Fruit fly (Drosophila melanogaster) whole organism, embryonic: ENCODE measurements around the gene RpS25.

Experiments used
- CG10321 ChIP-seq: fragments of 200-800 bp; sonication (Bioruptor generic); IDR thresholded peaks from 2 replicates; pipeline ENCODE4 v1.3.6; 2022; ENCODE audit warnings: missing biosample characterization, missing genetic modification characterization
- CG10979 ChIP-seq: fragments of 200-800 bp; sonication (Bioruptor generic); optimal IDR thresholded peaks from 2 replicates; lab custom pipeline; 2018; ENCODE audit warnings: missing biosample characterization, mild to moderate bottlenecking, missing genetic modification characterization, moderate library complexity
- CG13123 ChIP-seq: fragments of 200-800 bp; sonication (Bioruptor generic); optimal IDR thresholded peaks from 2 replicates; lab custom pipeline; 2016; ENCODE audit warnings: missing biosample characterization, missing genetic modification characterization
- CG1529 ChIP-seq: fragments of 200-800 bp; sonication (Bioruptor generic); optimal IDR thresholded peaks from 3 replicates; lab custom pipeline; 2018; ENCODE audit warnings: missing biosample characterization, missing genetic modification characterization
- CG17359 ChIP-seq: fragments of 200-800 bp; sonication (Bioruptor generic); optimal IDR thresholded peaks from 3 replicates; lab custom pipeline; 2018; ENCODE audit warnings: missing biosample characterization, mild to moderate bottlenecking, missing genetic modification characterization, moderate library complexity
- CG17568 ChIP-seq: fragments of 200-800 bp; sonication (Bioruptor generic); optimal IDR thresholded peaks from 2 replicates; lab custom pipeline; 2018; ENCODE audit warnings: missing biosample characterization, mild to moderate bottlenecking, missing genetic modification characterization, moderate library complexity
- CG17829 ChIP-seq: fragments of 200-800 bp; optimal IDR thresholded peaks from 2 replicates; lab custom pipeline; 2019; ENCODE audit warnings: missing biosample characterization, mild to moderate bottlenecking, missing genetic modification characterization, moderate library complexity
- CG2199 ChIP-seq: fragments of 200-800 bp; sonication (Bioruptor generic); IDR thresholded peaks from 3 replicates; pipeline ENCODE4 v1.3.6; 2022; ENCODE audit warnings: missing biosample characterization, missing genetic modification characterization
- CG30403 ChIP-seq: fragments of 200-800 bp; sonication (Bioruptor generic); optimal IDR thresholded peaks from 3 replicates; lab custom pipeline; 2016; ENCODE audit warnings: missing biosample characterization, missing genetic modification characterization
- CG3163 ChIP-seq: fragments of 200-800 bp; sonication (Bioruptor generic); optimal IDR thresholded peaks from 3 replicates; lab custom pipeline; 2016; ENCODE audit warnings: missing biosample characterization, missing genetic modification characterization
- CG32532 ChIP-seq: fragments of 200-800 bp; sonication (Bioruptor generic); IDR thresholded peaks from 2 replicates; pipeline ENCODE4 v1.3.6; 2022; ENCODE audit warnings: missing biosample characterization, missing genetic modification characterization
- CG3281 ChIP-seq: fragments of 200-800 bp; sonication (Bioruptor generic); optimal IDR thresholded peaks from 3 replicates; lab custom pipeline; 2017; ENCODE audit warnings: missing biosample characterization, mild to moderate bottlenecking, missing genetic modification characterization
- CG33213 ChIP-seq: fragments of 200-800 bp; sonication (Bioruptor generic); optimal IDR thresholded peaks from 3 replicates; lab custom pipeline; 2016; ENCODE audit warnings: missing biosample characterization, missing genetic modification characterization
- CG3847 ChIP-seq: fragments of 200-800 bp; sonication (Bioruptor generic); IDR thresholded peaks from 2 replicates; pipeline ENCODE4 v1.3.6; 2022; ENCODE audit warnings: missing biosample characterization, missing genetic modification characterization
- CG43689 ChIP-seq: fragments of 200-800 bp; sonication (Bioruptor generic); IDR thresholded peaks from 2 replicates; pipeline ENCODE4 v1.3.6; 2022; ENCODE audit warnings: missing biosample characterization, missing genetic modification characterization
- CG4424 ChIP-seq: fragments of 200-800 bp; sonication (Bioruptor generic); optimal IDR thresholded peaks from 3 replicates; lab custom pipeline; 2016; ENCODE audit warnings: missing biosample characterization, missing genetic modification characterization
- CG6854 ChIP-seq: fragments of 200-800 bp; sonication (Bioruptor generic); optimal IDR thresholded peaks from 3 replicates; lab custom pipeline; 2017; ENCODE audit warnings: missing biosample characterization, mild to moderate bottlenecking, missing genetic modification characterization
- CG7372 ChIP-seq: fragments of 200-800 bp; sonication (Bioruptor generic); IDR thresholded peaks from 2 replicates; pipeline ENCODE4 v1.3.6; 2022; ENCODE audit warnings: missing biosample characterization, missing genetic modification characterization
- CG8388 ChIP-seq: fragments of 200-800 bp; sonication (Bioruptor generic); optimal IDR thresholded peaks from 2 replicates; lab custom pipeline; 2019; ENCODE audit warnings: missing biosample characterization, mild to moderate bottlenecking, missing genetic modification characterization, moderate library complexity
- CG9727 ChIP-seq: fragments of 200-800 bp; sonication (Bioruptor generic); optimal IDR thresholded peaks from 3 replicates; lab custom pipeline; 2017; ENCODE audit warnings: missing biosample characterization, mild to moderate bottlenecking, missing genetic modification characterization
- CrebB ChIP-seq: fragments of 200-800 bp; sonication (Bioruptor generic); optimal IDR thresholded peaks from 3 replicates; lab custom pipeline; 2018; ENCODE audit warnings: missing biosample characterization, mild to moderate bottlenecking, missing genetic modification characterization
- Dek ChIP-seq: fragments of 200-800 bp; sonication (Bioruptor generic); optimal IDR thresholded peaks from 3 replicates; lab custom pipeline; 2019; ENCODE audit warnings: missing biosample characterization, mild to moderate bottlenecking, missing genetic modification characterization, moderate library complexity
- Elba2 ChIP-seq: fragments of 200-800 bp; sonication (Bioruptor generic); optimal IDR thresholded peaks from 3 replicates; lab custom pipeline; 2016; ENCODE audit warnings: missing biosample characterization, missing genetic modification characterization
- Mrtf ChIP-seq: fragments of 200-800 bp; sonication (Bioruptor generic); IDR thresholded peaks from 3 replicates; pipeline ENCODE4 v1.3.6; 2022; ENCODE audit warnings: missing biosample characterization, missing genetic modification characterization
- NFAT ChIP-seq: fragments of 200-800 bp; sonication (Bioruptor generic); IDR thresholded peaks from 2 replicates; pipeline ENCODE4 v1.3.6; 2022; ENCODE audit warnings: missing biosample characterization, missing genetic modification characterization
- Rfx ChIP-seq: fragments of 200-800 bp; sonication (Bioruptor generic); IDR thresholded peaks from 2 replicates; pipeline ENCODE4 v1.3.6; 2022; ENCODE audit warnings: missing biosample characterization, missing genetic modification characterization
- Scr ChIP-seq: fragments of 200-800 bp; sonication (Bioruptor generic); IDR thresholded peaks from 2 replicates; pipeline ENCODE4 v1.3.6; 2022; ENCODE audit warnings: missing biosample characterization, missing genetic modification characterization; ENCODE audit not compliant: partially characterized antibody
- cg ChIP-seq: fragments of 200-800 bp; sonication (Bioruptor generic); optimal IDR thresholded peaks from 3 replicates; lab custom pipeline; 2019; ENCODE audit warnings: missing biosample characterization, mild to moderate bottlenecking, missing genetic modification characterization, moderate library complexity
- chn ChIP-seq: fragments of 200-800 bp; sonication (Bioruptor generic); optimal IDR thresholded peaks from 2 replicates; lab custom pipeline; 2016; ENCODE audit warnings: missing biosample characterization, missing genetic modification characterization
- ci ChIP-seq: fragments of 200-800 bp; sonication (Bioruptor generic); IDR thresholded peaks from 3 replicates; pipeline ENCODE4 v1.3.6; 2022; ENCODE audit warnings: missing biosample characterization, missing genetic modification characterization
- dmrt99B ChIP-seq: fragments of 200-800 bp; sonication (Bioruptor generic); optimal IDR thresholded peaks from 2 replicates; lab custom pipeline; 2018; ENCODE audit warnings: missing biosample characterization, mild to moderate bottlenecking, missing genetic modification characterization, moderate library complexity
- fd64A ChIP-seq: fragments of 200-800 bp; sonication (Bioruptor generic); optimal IDR thresholded peaks from 3 replicates; lab custom pipeline; 2018; ENCODE audit warnings: missing biosample characterization, mild to moderate bottlenecking, missing genetic modification characterization
- gfzf ChIP-seq: fragments of 200-800 bp; sonication (Bioruptor generic); optimal IDR thresholded peaks from 2 replicates; lab custom pipeline; 2016; ENCODE audit warnings: missing biosample characterization, mild to moderate bottlenecking, missing genetic modification characterization, moderate library complexity
- ham ChIP-seq: fragments of 200-800 bp; sonication (Bioruptor generic); IDR thresholded peaks from 2 replicates; pipeline ENCODE4 v1.3.6; 2022; ENCODE audit warnings: missing biosample characterization, missing genetic modification characterization
- ind ChIP-seq: fragments of 200-800 bp; sonication (Bioruptor generic); optimal IDR thresholded peaks from 3 replicates; lab custom pipeline; 2016; ENCODE audit warnings: missing biosample characterization, missing genetic modification characterization
- lmd ChIP-seq: fragments of 200-800 bp; sonication (Bioruptor generic); IDR thresholded peaks from 2 replicates; pipeline ENCODE4 v1.3.6; 2022; ENCODE audit warnings: missing biosample characterization, missing genetic modification characterization
- nerfin-2 ChIP-seq: fragments of 200-800 bp; sonication (Bioruptor generic); IDR thresholded peaks from 2 replicates; pipeline ENCODE4 v1.3.6; 2022; ENCODE audit warnings: missing biosample characterization, missing genetic modification characterization; ENCODE audit not compliant: partially characterized antibody
- onecut ChIP-seq: fragments of 200-800 bp; sonication (Bioruptor generic); IDR thresholded peaks from 2 replicates; pipeline ENCODE4 v1.3.6; 2022; ENCODE audit warnings: missing biosample characterization, missing genetic modification characterization
- p53 ChIP-seq: fragments of 200-800 bp; sonication (Bioruptor generic); optimal IDR thresholded peaks from 2 replicates; lab custom pipeline; 2016; ENCODE audit warnings: missing biosample characterization, missing genetic modification characterization
- scrt ChIP-seq: fragments of 200-800 bp; sonication (Bioruptor generic); optimal IDR thresholded peaks from 2 replicates; lab custom pipeline; 2018; ENCODE audit warnings: missing biosample characterization, mild to moderate bottlenecking, missing genetic modification characterization, moderate library complexity
- sd ChIP-seq: fragments of 200-800 bp; sonication (Bioruptor generic); optimal IDR thresholded peaks from 3 replicates; lab custom pipeline; 2018; ENCODE audit warnings: missing biosample characterization, mild to moderate bottlenecking, missing genetic modification characterization, moderate library complexity
- seq ChIP-seq: fragments of 200-800 bp; sonication (Bioruptor generic); IDR thresholded peaks from 2 replicates; pipeline ENCODE4 v1.3.6; 2022; ENCODE audit warnings: missing biosample characterization, missing genetic modification characterization
- sima ChIP-seq: fragments of 200-800 bp; sonication (Bioruptor generic); optimal IDR thresholded peaks from 2 replicates; lab custom pipeline; 2016; ENCODE audit warnings: missing biosample characterization, missing genetic modification characterization
- sob ChIP-seq: fragments of 200-800 bp; sonication (Bioruptor generic); IDR thresholded peaks from 2 replicates; pipeline ENCODE4 v1.3.6; 2022; ENCODE audit warnings: missing biosample characterization, missing genetic modification characterization
- sr ChIP-seq: fragments of 200-800 bp; sonication (Bioruptor generic); IDR thresholded peaks from 3 replicates; pipeline ENCODE4 v1.3.6; 2022; ENCODE audit warnings: missing biosample characterization, missing genetic modification characterization
- ssp ChIP-seq: fragments of 200-800 bp; sonication (Bioruptor generic); IDR thresholded peaks from 2 replicates; pipeline ENCODE4 v1.3.6; 2022; ENCODE audit warnings: missing biosample characterization, missing genetic modification characterization
- twi ChIP-seq: fragments of 200-800 bp; optimal IDR thresholded peaks from 2 replicates; lab custom pipeline; 2019; ENCODE audit warnings: missing biosample characterization, mild to moderate bottlenecking, missing genetic modification characterization, moderate library complexity
- unc-4 ChIP-seq: fragments of 200-800 bp; sonication (Bioruptor generic); IDR thresholded peaks from 2 replicates; pipeline ENCODE4 v1.3.6; 2022; ENCODE audit warnings: missing biosample characterization, missing genetic modification characterization; ENCODE audit not compliant: partially characterized antibody
- usp ChIP-seq: fragments of >200 bp; optimal IDR thresholded peaks from 2 replicates; lab custom pipeline; 2017; ENCODE audit warnings: missing biosample characterization, missing genetic modification characterization
- wdn ChIP-seq: fragments of 200-800 bp; sonication (Bioruptor generic); IDR thresholded peaks from 2 replicates; pipeline ENCODE4 v1.3.6; 2022; ENCODE audit warnings: missing biosample characterization, missing genetic modification characterization
- wek ChIP-seq: fragments of 200-800 bp; sonication (Bioruptor generic); optimal IDR thresholded peaks from 3 replicates; lab custom pipeline; 2018; ENCODE audit warnings: missing biosample characterization, mild to moderate bottlenecking, missing genetic modification characterization, moderate library complexity

Gene RpS25

dm6 chr3R:11214449-11214950, 1.6 kb downstream of the RpS25 start, which contains the start of gene ZnT86D (continued):
- TF ChIP-seq CG7372 (GFP tag; lab: Robert Waterston, UW) (no peak), ssp (no peak), sr (GFP tag; lab: Robert Waterston, UW) (no peak), Mrtf (GFP tag; lab: Robert Waterston, UW) (peak; percentile 60; the same call in 2 of the 3 replicates), onecut (GFP tag; lab: Robert Waterston, UW) (no peak), dmrt99B (tag; lab: Kevin White, UChicago) (peak; percentile 65), Dek (tag; lab: Kevin White, UChicago) (peak; percentile 72), ci (GFP tag; lab: Robert Waterston, UW) (0 out of 3 replicates have a peak, but pooled peaks have one; percentile 55), wdn (GFP tag; lab: Robert Waterston, UW) (0 out of 2 replicates have a peak, but pooled peaks have one; percentile 35), gfzf (GFP tag; lab: Kevin White, UChicago) (peak; percentile 13), unc-4 (peak; percentile 43; the same call in 1 of the 2 replicates), lmd (GFP tag; lab: Robert Waterston, UW) (peak; percentile 56; the same call in 1 of the 2 replicates), CG13123 (GFP tag; lab: Kevin White, UChicago) (peak; percentile 17), sd (tag; lab: Kevin White, UChicago) (peak; percentile 55), CG4424 (GFP tag; lab: Kevin White, UChicago) (peak; percentile 37), Scr (GFP tag; lab: Robert Waterston, UW) (no peak), CrebB (peak; percentile 69), Rfx (GFP tag; lab: Robert Waterston, UW) (peak; percentile 61), CG9727 (GFP tag; lab: Kevin White, UChicago) (peak; percentile 55), CG17568 (peak; percentile 58), usp (no peak), CG3847 (GFP tag; lab: Robert Waterston, UW) (peak; percentile 65), nerfin-2 (GFP tag; lab: Robert Waterston, UW) (no peak), p53 (GFP tag; lab: Kevin White, UChicago) (no peak), CG17829 (tag; lab: Kevin White, UChicago) (peak; percentile 62), ham (no peak), cg (GFP tag; lab: Kevin White, UChicago) (no peak), CG30403 (peak; percentile 59), sima (GFP tag; lab: Kevin White, UChicago) (no peak), NFAT (GFP tag; lab: Robert Waterston, UW) (no peak), CG8388 (GFP tag; lab: Kevin White, UChicago) (peak; percentile 39), seq (no peak), Elba2 (GFP tag; lab: Kevin White, UChicago) (peak; percentile 75), ind (GFP tag; lab: Kevin White, UChicago) (peak; percentile 59), CG33213 (no peak), CG6854 (no peak), CG3281 (GFP tag; lab: Kevin White, UChicago) (peak; percentile 66), CG1529 (peak; percentile 20), wek (GFP tag; lab: Kevin White, UChicago) (no peak), CG17359 (peak; percentile 51), scrt (GFP tag; lab: Kevin White, UChicago) (peak; percentile 20), fd64A (GFP tag; lab: Kevin White, UChicago) (no peak), CG43689 (GFP tag; lab: Robert Waterston, UW) (no peak), CG2199 (GFP tag; lab: Robert Waterston, UW) (no peak), CG3163 (GFP tag; lab: Kevin White, UChicago) (peak; percentile 47), twi (peak; percentile 29), CG10321 (GFP tag; lab: Robert Waterston, UW) (peak; percentile 80), sob (GFP tag; lab: Robert Waterston, UW) (peak; percentile 60; the same call in 1 of the 2 replicates), chn (GFP tag; lab: Kevin White, UChicago) (no peak), CG10979 (tag; lab: Kevin White, UChicago) (peak; percentile 48), CG32532 (GFP tag; lab: Robert Waterston, UW) (peak; percentile 68)
